Fruit fly (Drosophila melanogaster): ENCODE data around the gene TpnC73F.

dm6 chr3L:17035492-17035891, 10.4 kb upstream of the TpnC73F start, which contains the start of gene beg:
- TF ChIP-seq CTCF (optimal IDR thresholded peaks at IDR 0.05) = no peak
- no peak for TF ChIP-seq CG8478 (optimal IDR thresholded peaks at IDR 0.05)

Measured in S2 (cell line).